Worm (Caenorhabditis elegans): ENCODE results near the gene fbxa-214.
A peak's percentile ranks its signal among the peaks of the same experiment; 100 is the strongest.

fbxa-214 gene

DNA sequence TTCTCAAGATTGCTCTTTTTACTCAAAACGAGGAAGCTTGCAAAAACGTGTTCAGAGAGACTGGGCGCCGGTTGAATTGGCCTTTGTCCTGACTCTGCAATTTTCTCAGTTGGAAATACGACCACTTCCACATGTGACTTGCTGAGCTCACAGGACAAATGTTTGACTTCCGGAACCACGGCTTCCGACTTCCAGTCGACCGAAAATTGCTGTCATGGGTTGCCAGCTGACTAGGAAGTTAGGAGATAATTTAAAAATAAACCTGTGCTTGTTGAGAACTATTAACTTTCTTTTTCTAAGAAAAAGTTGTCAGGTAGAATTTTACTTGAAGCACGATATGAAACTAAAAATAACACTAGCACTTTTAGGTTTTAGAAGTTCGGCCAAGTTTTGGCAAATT is 38.3 kb downstream of the fbxa-214 start:
- TF ChIP-seq lin-29 (GFP tag; IDR thresholded peaks at IDR 0.05) (no peak), hlh-30 (tag; optimal IDR thresholded peaks at IDR 0.05; ENCODE audit: insufficient read depth) (peak; percentile 47)

DNA sequence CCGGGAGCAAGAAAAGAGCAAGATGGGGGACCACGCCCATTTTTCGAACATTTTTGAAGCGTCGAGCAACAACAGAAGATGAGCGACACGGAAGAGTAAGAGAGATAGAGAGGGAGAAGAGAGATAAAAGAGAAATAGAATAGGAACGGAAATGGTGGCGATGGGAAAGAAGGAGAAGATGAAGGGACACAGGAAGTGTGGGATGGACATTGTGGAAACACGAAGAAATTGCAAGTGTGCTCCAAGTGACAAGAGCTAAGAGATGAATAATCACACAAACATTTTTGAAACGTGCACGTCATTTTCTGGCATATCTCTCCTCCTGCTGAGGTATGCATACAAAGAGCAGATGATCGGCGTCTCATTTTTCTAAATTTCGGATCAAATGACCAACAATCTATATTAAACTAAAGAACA is 39.3 kb downstream of the fbxa-214 start:
- TF ChIP-seq lin-13 (GFP tag; optimal IDR thresholded peaks at IDR 0.05) (no peak), zfp-2 (tag; optimal IDR thresholded peaks at IDR 0.05) (no peak), F26F4.8 (GFP tag; conservative IDR thresholded peaks at IDR 0.05) (no peak), ceh-62 (tag; optimal IDR thresholded peaks at IDR 0.05) (no peak), madf-9 (GFP tag; conservative IDR thresholded peaks at IDR 0.05) (no peak), mep-1 (tag; optimal IDR thresholded peaks at IDR 0.05) (peak; percentile 25), aly-2 (tag; optimal IDR thresholded peaks at IDR 0.05) (no peak), R02D3.7 (tag; optimal IDR thresholded peaks at IDR 0.05) (no peak), fkh-10 (GFP tag; optimal IDR thresholded peaks at IDR 0.05) (no peak), nhr-11 (tag; optimal IDR thresholded peaks at IDR 0.05) (peak; percentile 50), nhr-111 (GFP tag; optimal IDR thresholded peaks at IDR 0.05) (no peak), ZK546.5 (tag; optimal IDR thresholded peaks at IDR 0.05) (no peak), hif-1 (tag; optimal IDR thresholded peaks at IDR 0.05) (peak in 1 of 2 experiments; percentile 70), nhr-76 (tag; optimal IDR thresholded peaks at IDR 0.05) (no peak), F10B5.3 (tag; optimal IDR thresholded peaks at IDR 0.05) (no peak), attf-4 (tag; optimal IDR thresholded peaks at IDR 0.05) (no peak), Y105C5A.15 (GFP tag; IDR thresholded peaks at IDR 0.05) (no peak), ceh-44 (GFP tag; IDR thresholded peaks at IDR 0.05) (no peak), pqm-1 (tag; optimal IDR thresholded peaks at IDR 0.05) (no peak), nhr-102 (tag; optimal IDR thresholded peaks at IDR 0.05) (no peak), snpc-1.2 (GFP tag; IDR thresholded peaks at IDR 0.05) (no peak), skn-1 (tag; optimal IDR thresholded peaks at IDR 0.05) (no peak), ztf-7 (tag; optimal IDR thresholded peaks at IDR 0.05) (no peak), dpl-1 (GFP tag; optimal IDR thresholded peaks at IDR 0.05) (no peak), vab-7 (GFP tag; IDR thresholded peaks at IDR 0.05) (no peak), nhr-77 (tag; optimal IDR thresholded peaks at IDR 0.05) (no peak), unc-130 (GFP tag; optimal IDR thresholded peaks at IDR 0.05) (no peak), unc-62 (GFP tag; optimal IDR thresholded peaks at IDR 0.05 in 1 of 2) (peak in 1 of 2 experiments; percentile 99), unc-62 (tag; optimal IDR thresholded peaks at IDR 0.05) (no peak), fos-1 (tag; optimal IDR thresholded peaks at IDR 0.05) (no peak), D1046.2 (GFP tag; IDR thresholded peaks at IDR 0.05) (no peak), hlh-30 (tag; optimal IDR thresholded peaks at IDR 0.05; ENCODE audit: insufficient read depth) (peak; percentile 40), aha-1 (tag) (no peak), dmd-8 (GFP tag; IDR thresholded peaks at IDR 0.05) (no peak), egl-27 (tag; optimal IDR thresholded peaks at IDR 0.05) (no peak), dmd-9 (GFP tag; IDR thresholded peaks at IDR 0.05) (no peak), F44E2.7 (GFP tag; IDR thresholded peaks at IDR 0.05) (no peak), tra-1 (GFP tag; IDR thresholded peaks at IDR 0.05) (no peak), ZK337.2 (GFP tag; IDR thresholded peaks at IDR 0.05) (no peak), rbr-2 (tag; optimal IDR thresholded peaks at IDR 0.05) (peak; percentile 47), lim-7 (GFP tag; IDR thresholded peaks at IDR 0.05) (no peak), zfp-3 (GFP tag; conservative IDR thresholded peaks at IDR 0.05) (no peak), hlh-11 (tag; optimal IDR thresholded peaks at IDR 0.05) (peak; percentile 56), hmg-1.1 (GFP tag; IDR thresholded peaks at IDR 0.05) (0 out of 2 replicates have a peak, but pooled peaks have one; percentile 16), F49E8.2 (tag; optimal IDR thresholded peaks at IDR 0.05; ENCODE audit: borderline replicate concordance) (no peak), snpc-4 (tag; optimal IDR thresholded peaks at IDR 0.05) (no peak), nhr-6 (tag; optimal IDR thresholded peaks at IDR 0.05) (no peak), ceh-32 (tag; optimal IDR thresholded peaks at IDR 0.05; ENCODE audit: poor library complexity) (no peak), mdl-1 (tag; optimal IDR thresholded peaks at IDR 0.05) (peak in 1 of 2 experiments; percentile 23), T20F7.1 (GFP tag; optimal IDR thresholded peaks at IDR 0.05) (no peak)

All from whole organism, L4 larva.